Worm (Caenorhabditis elegans) whole organism, young adult: Measurements from ENCODE around the gene sri-4.

ENCODE experiments used
- attf-6 ChIP-seq: fragments of 200-800 bp; sonication (Bioruptor generic); IDR thresholded peaks from 2 replicates; pipeline ENCODE4 v1.3.6; 2022; ENCODE audit warnings: missing genetic modification reagents, missing genetic modification characterization, missing compliant biosample characterization
- gei-17 ChIP-seq: fragments of 200-800 bp; sonication (Bioruptor generic); optimal IDR thresholded peaks from 2 replicates; lab custom pipeline; 2018; ENCODE audit warnings: mild to moderate bottlenecking, missing genetic modification characterization, missing compliant biosample characterization
- hlh-12 ChIP-seq: sonication (generic microtip); optimal IDR thresholded peaks from 2 replicates; lab custom pipeline; 2016; ENCODE audit warnings: missing genetic modification characterization, missing compliant biosample characterization

ce11 chrV:762340-762739, 14.2 kb downstream of the sri-4 start, which contains the start of gene srp-2:
- TF ChIP-seq hlh-12 (tag; lab: Kevin White, UChicago) (no peak), attf-6 (no peak), gei-17 (GFP tag; lab: Kevin White, UChicago) (no peak)
